Fruit fly (Drosophila melanogaster) whole organism, wandering third instar larva: ENCODE data around the gene DIP2.
A peak's percentile ranks its signal among the peaks of the same experiment; 100 is the strongest.

Source experiments
- Abd-B ChIP-seq: fragments of >200 bp; optimal IDR thresholded peaks from 2 replicates; lab custom pipeline; 2017; ENCODE audit warnings: missing biosample characterization, missing genetic modification characterization
- CG32264 ChIP-seq: fragments of 200-800 bp; sonication (Bioruptor generic); optimal IDR thresholded peaks from 2 replicates; lab custom pipeline; 2016; ENCODE audit warnings: missing biosample characterization, missing genetic modification characterization
- CG9705 ChIP-seq: fragments of 200-800 bp; sonication (Bioruptor generic); optimal IDR thresholded peaks from 2 replicates; lab custom pipeline; 2018; ENCODE audit warnings: missing biosample characterization, mild to moderate bottlenecking, missing genetic modification characterization
- CrebA ChIP-seq: fragments of 200-800 bp; sonication (Bioruptor generic); optimal IDR thresholded peaks from 2 replicates; lab custom pipeline; 2016; ENCODE audit warnings: missing biosample characterization, mild to moderate bottlenecking, missing genetic modification characterization, borderline replicate concordance
- Dfd ChIP-seq: fragments of >200 bp; optimal IDR thresholded peaks from 2 replicates; lab custom pipeline; 2017; ENCODE audit warnings: missing biosample characterization, missing genetic modification characterization
- Dif ChIP-seq: fragments of 200-275, 200-300 bp; sonication (Bioruptor generic); optimal IDR thresholded peaks from 2 replicates; lab custom pipeline; 2018; ENCODE audit warnings: missing biosample characterization, missing genetic modification characterization; ENCODE audit not compliant: partially characterized antibody
- GATAd ChIP-seq: sonication (Bioruptor generic); optimal IDR thresholded peaks from 2 replicates; lab custom pipeline; 2016; ENCODE audit warnings: missing biosample characterization, missing genetic modification characterization
- HLH106 ChIP-seq: fragments of 200-800 bp; optimal IDR thresholded peaks from 3 replicates; lab custom pipeline; 2019; ENCODE audit warnings: missing biosample characterization, mild to moderate bottlenecking, missing genetic modification characterization, moderate library complexity
- Hnf4 ChIP-seq: fragments of 200-800 bp; sonication (Bioruptor generic); optimal IDR thresholded peaks from 2 replicates; lab custom pipeline; 2016; ENCODE audit warnings: missing biosample characterization, mild to moderate bottlenecking, missing genetic modification characterization
- Hr83 ChIP-seq: fragments of 200-300 bp; sonication (Bioruptor generic); optimal IDR thresholded peaks from 2 replicates; lab custom pipeline; 2016; ENCODE audit warnings: missing biosample characterization, mild to moderate bottlenecking, missing genetic modification characterization, moderate library complexity; ENCODE audit not compliant: poor library complexity, severe bottlenecking
- Jra ChIP-seq: sonication (Bioruptor generic); optimal IDR thresholded peaks from 2 replicates; lab custom pipeline; 2016; ENCODE audit warnings: missing biosample characterization, missing genetic modification characterization
- Mio ChIP-seq: sonication (Bioruptor generic); optimal IDR thresholded peaks from 2 replicates; lab custom pipeline; 2016; ENCODE audit warnings: missing biosample characterization, missing genetic modification characterization
- Myc ChIP-seq: fragments of >200 bp; optimal IDR thresholded peaks from 2 replicates; lab custom pipeline; 2017
- N ChIP-seq: fragments of >200 bp; optimal IDR thresholded peaks from 2 replicates; lab custom pipeline; 2018; ENCODE audit warnings: missing biosample characterization, missing external identifiers, missing genetic modification characterization
- OdsH ChIP-seq: fragments of 200-800 bp; sonication (Bioruptor generic); optimal IDR thresholded peaks from 2 replicates; lab custom pipeline; 2016; ENCODE audit warnings: missing biosample characterization, mild to moderate bottlenecking, missing genetic modification characterization
- Rel ChIP-seq, 2 experiments: fragments of 200-800 bp; sonication (Bioruptor generic) in 1 of 2; optimal IDR thresholded peaks; 2 replicates in 1 of 2; 3 replicates in 1 of 2; lab custom pipeline; 2016 to 2019; ENCODE audit warnings: mild to moderate bottlenecking in 2 of 2, missing biosample characterization in 2 of 2, missing genetic modification characterization in 2 of 2, moderate library complexity in 1 of 2
- Sp1 ChIP-seq: fragments of 200-800 bp; sonication (Bioruptor generic); optimal IDR thresholded peaks from 3 replicates; lab custom pipeline; 2019; ENCODE audit warnings: missing biosample characterization, mild to moderate bottlenecking, missing genetic modification characterization, moderate library complexity
- Vsx2 ChIP-seq: fragments of 200-300, 225-300 bp; sonication (Bioruptor generic); optimal IDR thresholded peaks from 2 replicates; lab custom pipeline; 2018; ENCODE audit warnings: missing biosample characterization, missing genetic modification characterization; ENCODE audit not compliant: partially characterized antibody
- br ChIP-seq: fragments of 200-800 bp; sonication (Bioruptor generic); optimal IDR thresholded peaks from 2 replicates; lab custom pipeline; 2016; ENCODE audit warnings: missing biosample characterization, missing genetic modification characterization
- brk ChIP-seq: fragments of 200-800 bp; sonication (Bioruptor generic); optimal IDR thresholded peaks from 2 replicates; lab custom pipeline; 2016; ENCODE audit warnings: missing biosample characterization, mild to moderate bottlenecking, missing genetic modification characterization
- dl ChIP-seq, 2 experiments: fragments of 175-275, 200-275 bp in 1 of 2; fragments of 200-275 bp in 1 of 2; sonication (Bioruptor generic); optimal IDR thresholded peaks; lab custom pipeline; 2018; ENCODE audit warnings: mild to moderate bottlenecking in 2 of 2, missing biosample characterization in 2 of 2, missing genetic modification characterization in 2 of 2, moderate library complexity in 2 of 2; ENCODE audit not compliant: partially characterized antibody in 2 of 2, insufficient read depth in 1 of 2
- dmrt93B ChIP-seq: fragments of 200-800 bp; sonication (Bioruptor generic); optimal IDR thresholded peaks from 2 replicates; lab custom pipeline; 2018; ENCODE audit warnings: missing biosample characterization, mild to moderate bottlenecking, missing genetic modification characterization
- dsf ChIP-seq: sonication (Bioruptor generic); optimal IDR thresholded peaks from 2 replicates; lab custom pipeline; 2016; ENCODE audit warnings: missing biosample characterization, missing genetic modification characterization, borderline replicate concordance
- ey ChIP-seq: fragments of 200-800 bp; sonication (Bioruptor generic); optimal IDR thresholded peaks from 2 replicates; lab custom pipeline; 2016; ENCODE audit warnings: missing biosample characterization, missing genetic modification characterization
- foxo ChIP-seq, 2 experiments: fragments of 200-800 bp; sonication (Bioruptor generic); optimal IDR thresholded peaks; 2 replicates in 1 of 2; 3 replicates in 1 of 2; lab custom pipeline; 2016 to 2017; ENCODE audit warnings: missing biosample characterization in 2 of 2, missing genetic modification characterization in 2 of 2
- fru ChIP-seq: fragments of 200-800 bp; sonication (Bioruptor generic); optimal IDR thresholded peaks from 3 replicates; lab custom pipeline; 2016; ENCODE audit warnings: missing biosample characterization, mild to moderate bottlenecking, missing genetic modification characterization
- h ChIP-seq: fragments of 200-800 bp; sonication (Bioruptor generic); optimal IDR thresholded peaks from 3 replicates; lab custom pipeline; 2016; ENCODE audit warnings: missing biosample characterization, mild to moderate bottlenecking, missing genetic modification characterization
- jim ChIP-seq: fragments of 175-275, 200-325 bp; sonication (Bioruptor generic); optimal IDR thresholded peaks from 2 replicates; lab custom pipeline; 2016; ENCODE audit warnings: missing biosample characterization, mild to moderate bottlenecking, missing genetic modification characterization
- lola ChIP-seq: fragments of >200 bp; optimal IDR thresholded peaks from 2 replicates; lab custom pipeline; 2017; ENCODE audit warnings: missing biosample characterization, missing genetic modification characterization
- pan ChIP-seq: fragments of >200 bp; optimal IDR thresholded peaks from 2 replicates; lab custom pipeline; 2017
- psq ChIP-seq: fragments of 200-800 bp; sonication (Bioruptor generic); optimal IDR thresholded peaks from 3 replicates; lab custom pipeline; 2017; ENCODE audit warnings: missing biosample characterization, mild to moderate bottlenecking, missing genetic modification characterization, moderate library complexity
- rgr ChIP-seq: fragments of 200-800 bp; sonication (Bioruptor generic); optimal IDR thresholded peaks from 3 replicates; lab custom pipeline; 2016; ENCODE audit warnings: missing biosample characterization, mild to moderate bottlenecking, missing genetic modification characterization
- sage ChIP-seq: fragments of 200-800 bp; sonication (Bioruptor generic); optimal IDR thresholded peaks from 2 replicates; lab custom pipeline; 2016; ENCODE audit warnings: missing biosample characterization, mild to moderate bottlenecking, missing genetic modification characterization
- sv ChIP-seq: fragments of 200-800 bp; sonication (Bioruptor generic); optimal IDR thresholded peaks from 3 replicates; lab custom pipeline; 2016; ENCODE audit warnings: missing biosample characterization, missing genetic modification characterization
- tai ChIP-seq: sonication (Bioruptor generic); optimal IDR thresholded peaks from 2 replicates; lab custom pipeline; 2016; ENCODE audit warnings: missing biosample characterization, missing genetic modification characterization
- woc ChIP-seq: sonication (Bioruptor generic); optimal IDR thresholded peaks from 2 replicates; lab custom pipeline; 2016; ENCODE audit warnings: missing biosample characterization, mild to moderate bottlenecking, missing genetic modification characterization

Gene DIP2

dm6 chr3L:271501-272249, 13.9 kb upstream of the DIP2 start:
- peak; percentile 15 for TF ChIP-seq br
- TF ChIP-seq woc: no peak
- peak; percentile 41 for TF ChIP-seq Vsx2
- TF ChIP-seq Hr83 (GFP tag; lab: Kevin White, UChicago): peak; percentile 41
- TF ChIP-seq Hnf4 (GFP tag; lab: Kevin White, UChicago): no peak
- TF ChIP-seq CG32264 (GFP tag; lab: Kevin White, UChicago): no peak
- peak; percentile 74 for TF ChIP-seq dl (GFP tag; optimal IDR thresholded peaks at IDR 0.05; lab: Kevin White, UChicago; ENCODE audit: insufficient read depth in 1 of 2, partially characterized antibody in 2 of 2)
- no peak for TF ChIP-seq tai (GFP tag; lab: Kevin White, UChicago)
- TF ChIP-seq dsf (GFP tag; lab: Kevin White, UChicago): no peak
- TF ChIP-seq dmrt93B (GFP tag; lab: Kevin White, UChicago): no peak
- no peak for TF ChIP-seq psq
- TF ChIP-seq CrebA (GFP tag; lab: Kevin White, UChicago): no peak
- TF ChIP-seq brk (GFP tag; lab: Kevin White, UChicago): no peak
- TF ChIP-seq sv (GFP tag; lab: Kevin White, UChicago): no peak
- TF ChIP-seq GATAd (GFP tag; lab: Kevin White, UChicago): no peak
- no peak for TF ChIP-seq CG9705 (GFP tag; lab: Kevin White, UChicago)
- peak; percentile 64 for TF ChIP-seq Dif
- no peak for TF ChIP-seq N (GFP tag; lab: Kevin White, UChicago)
- TF ChIP-seq jim: no peak
- no peak for TF ChIP-seq Mio
- no peak for TF ChIP-seq Dfd
- peak; percentile 50 for TF ChIP-seq Jra (GFP tag; lab: Kevin White, UChicago)
- TF ChIP-seq fru (GFP tag; lab: Kevin White, UChicago): no peak
- no peak for TF ChIP-seq Abd-B
- TF ChIP-seq lola (GFP tag; lab: Kevin White, UChicago): no peak
- no peak for TF ChIP-seq OdsH
- TF ChIP-seq rgr (GFP tag; lab: Kevin White, UChicago): no peak
- no peak for TF ChIP-seq Rel (GFP tag; optimal IDR thresholded peaks at IDR 0.05; lab: Kevin White, UChicago)
- TF ChIP-seq Rel (tag; optimal IDR thresholded peaks at IDR 0.05; lab: Kevin White, UChicago): peak; percentile 11

- peak; percentile 25 for TF ChIP-seq sv (GFP tag; lab: Kevin White, UChicago)
- TF ChIP-seq Sp1 (GFP tag; lab: Kevin White, UChicago): peak; percentile 54
- TF ChIP-seq CG9705 (GFP tag; lab: Kevin White, UChicago): no peak
- peak; percentile 22 for TF ChIP-seq Hnf4 (GFP tag; lab: Kevin White, UChicago)
- TF ChIP-seq foxo (GFP tag; optimal IDR thresholded peaks at IDR 0.05; lab: Kevin White, UChicago): peak in 1 of 2 experiments; percentile 64
- no peak for TF ChIP-seq pan (lab: Kevin White, UChicago)
- TF ChIP-seq Rel (GFP tag; optimal IDR thresholded peaks at IDR 0.05; lab: Kevin White, UChicago): peak; percentile 53
- no peak for TF ChIP-seq Rel (tag; optimal IDR thresholded peaks at IDR 0.05; lab: Kevin White, UChicago)
- peak; percentile 70 for TF ChIP-seq h (GFP tag; lab: Kevin White, UChicago)
- TF ChIP-seq br: peak; percentile 35
- TF ChIP-seq Myc: no peak
- TF ChIP-seq OdsH: peak; percentile 67
- no peak for TF ChIP-seq dsf (GFP tag; lab: Kevin White, UChicago)
- peak; percentile 58 for TF ChIP-seq CrebA (GFP tag; lab: Kevin White, UChicago)
- TF ChIP-seq Hr83 (GFP tag; lab: Kevin White, UChicago): no peak
- no peak for TF ChIP-seq CG32264 (GFP tag; lab: Kevin White, UChicago)
- TF ChIP-seq psq: peak; percentile 45
- peak; percentile 50 for TF ChIP-seq HLH106 (tag; lab: Kevin White, UChicago)
- TF ChIP-seq woc: peak; percentile 52
- TF ChIP-seq fru (GFP tag; lab: Kevin White, UChicago): peak; percentile 71
- peak; percentile 61 for TF ChIP-seq ey (GFP tag; lab: Kevin White, UChicago)
- TF ChIP-seq dmrt93B (GFP tag; lab: Kevin White, UChicago): peak; percentile 43
- TF ChIP-seq rgr (GFP tag; lab: Kevin White, UChicago): peak; percentile 56
- peak; percentile 49 for TF ChIP-seq sage (GFP tag; lab: Kevin White, UChicago)
Measured at dm6 chr3L:270760-271500, 13.2 kb upstream of the DIP2 start, which contains the start of gene miple2. Gene miple2, plus strand, starts transcription at chr3L:271200.
